Worm (Caenorhabditis elegans): Measurements from ENCODE around the gene fbxa-171.

Gene fbxa-171

ce11 chrV:17566850-17567249 is 1.0 kb upstream of the fbxa-171 start, which contains the start of gene C38D9.2:
C38D9.2 (plus strand) TSS chrV:17567150.
- TF ChIP-seq T22C8.4 (GFP tag; IDR thresholded peaks at IDR 0.05) (no peak), ref-1 (GFP tag; conservative IDR thresholded peaks at IDR 0.05) (no peak), tab-1 (GFP tag; IDR thresholded peaks at IDR 0.05) (no peak), flt-1 (GFP tag; IDR thresholded peaks at IDR 0.05) (no peak), ztf-23 (GFP tag; IDR thresholded peaks at IDR 0.05) (no peak), ztf-29 (GFP tag; IDR thresholded peaks at IDR 0.05) (no peak), klf-2 (GFP tag; conservative IDR thresholded peaks at IDR 0.05) (no peak)

- TF ChIP-seq ref-1 (GFP tag; conservative IDR thresholded peaks at IDR 0.05) (no peak), med-1 (GFP tag; optimal IDR thresholded peaks at IDR 0.05; ENCODE audit: insufficient read depth) (no peak), ztf-23 (GFP tag; IDR thresholded peaks at IDR 0.05) (no peak), T22C8.4 (GFP tag; IDR thresholded peaks at IDR 0.05) (no peak), flt-1 (GFP tag; IDR thresholded peaks at IDR 0.05) (no peak), cog-1 (tag; optimal IDR thresholded peaks at IDR 0.05) (no peak), klf-2 (GFP tag; conservative IDR thresholded peaks at IDR 0.05) (no peak), ztf-29 (GFP tag; IDR thresholded peaks at IDR 0.05) (no peak), tab-1 (GFP tag; IDR thresholded peaks at IDR 0.05) (no peak)
Observed at ce11 chrV:17558946-17559345, 6.9 kb downstream of the fbxa-171 start, which contains the start of gene fbxa-172. fbxa-172 (plus strand) TSS chrV:17559246.

ce11 chrV:17558377-17558776 is 7.4 kb downstream of the fbxa-171 start, which contains the start of gene fbxa-174:
fbxa-174 (minus strand) TSS chrV:17558477.
- TF ChIP-seq flt-1 (GFP tag; IDR thresholded peaks at IDR 0.05) (no peak), med-1 (GFP tag; optimal IDR thresholded peaks at IDR 0.05; ENCODE audit: insufficient read depth) (no peak), ref-1 (GFP tag; conservative IDR thresholded peaks at IDR 0.05) (no peak), tab-1 (GFP tag; IDR thresholded peaks at IDR 0.05) (no peak), cog-1 (tag; optimal IDR thresholded peaks at IDR 0.05) (no peak), ztf-23 (GFP tag; IDR thresholded peaks at IDR 0.05) (no peak), klf-2 (GFP tag; conservative IDR thresholded peaks at IDR 0.05) (no peak), ztf-29 (GFP tag; IDR thresholded peaks at IDR 0.05) (no peak)

ce11 chrV:17552759-17553158 is 13.0 kb downstream of the fbxa-171 start, which contains the start of gene C38D9.8:
C38D9.8 (minus strand) TSS chrV:17552859.
- TF ChIP-seq tab-1 (GFP tag; IDR thresholded peaks at IDR 0.05): no peak
- TF ChIP-seq flt-1 (GFP tag; IDR thresholded peaks at IDR 0.05): no peak
- no peak for TF ChIP-seq ztf-29 (GFP tag; IDR thresholded peaks at IDR 0.05)
- TF ChIP-seq klf-2 (GFP tag; conservative IDR thresholded peaks at IDR 0.05): no peak

ce11 chrV:17551396-17551795 is 14.4 kb downstream of the fbxa-171 start:
- TF ChIP-seq med-1 (GFP tag; optimal IDR thresholded peaks at IDR 0.05; ENCODE audit: insufficient read depth) (no peak), flt-1 (GFP tag; IDR thresholded peaks at IDR 0.05) (no peak)

ce11 chrV:17549362-17549761 is 16.4 kb downstream of the fbxa-171 start, which contains the start of gene fbxa-176:
fbxa-176 (plus strand) TSS chrV:17549675.
- TF ChIP-seq klf-2 (GFP tag; conservative IDR thresholded peaks at IDR 0.05) (no peak), tab-1 (GFP tag; IDR thresholded peaks at IDR 0.05) (no peak), cog-1 (tag; optimal IDR thresholded peaks at IDR 0.05) (no peak), T22C8.4 (GFP tag; IDR thresholded peaks at IDR 0.05) (no peak), ref-1 (GFP tag; conservative IDR thresholded peaks at IDR 0.05) (no peak), ztf-23 (GFP tag; IDR thresholded peaks at IDR 0.05) (no peak), ztf-29 (GFP tag; IDR thresholded peaks at IDR 0.05) (no peak), flt-1 (GFP tag; IDR thresholded peaks at IDR 0.05) (no peak), med-1 (GFP tag; optimal IDR thresholded peaks at IDR 0.05; ENCODE audit: insufficient read depth) (no peak)

ce11 chrV:17548635-17549034 is 17.2 kb downstream of the fbxa-171 start:
- TF ChIP-seq med-1 (GFP tag; optimal IDR thresholded peaks at IDR 0.05; ENCODE audit: insufficient read depth) (no peak), klf-2 (GFP tag; conservative IDR thresholded peaks at IDR 0.05) (no peak), tab-1 (GFP tag; IDR thresholded peaks at IDR 0.05) (no peak), T22C8.4 (GFP tag; IDR thresholded peaks at IDR 0.05) (no peak), cog-1 (tag; optimal IDR thresholded peaks at IDR 0.05) (no peak), flt-1 (GFP tag; IDR thresholded peaks at IDR 0.05) (no peak), ztf-23 (GFP tag; IDR thresholded peaks at IDR 0.05) (no peak), ztf-29 (GFP tag; IDR thresholded peaks at IDR 0.05) (no peak), ref-1 (GFP tag; conservative IDR thresholded peaks at IDR 0.05) (no peak)

ce11 chrV:17546931-17547330 is 18.9 kb downstream of the fbxa-171 start:
- TF ChIP-seq med-1 (GFP tag; optimal IDR thresholded peaks at IDR 0.05; ENCODE audit: insufficient read depth) (no peak), flt-1 (GFP tag; IDR thresholded peaks at IDR 0.05) (no peak), cog-1 (tag; optimal IDR thresholded peaks at IDR 0.05) (no peak), klf-2 (GFP tag; conservative IDR thresholded peaks at IDR 0.05) (no peak), ztf-29 (GFP tag; IDR thresholded peaks at IDR 0.05) (no peak), tab-1 (GFP tag; IDR thresholded peaks at IDR 0.05) (no peak), ref-1 (GFP tag; conservative IDR thresholded peaks at IDR 0.05) (no peak), T22C8.4 (GFP tag; IDR thresholded peaks at IDR 0.05) (no peak), ztf-23 (GFP tag; IDR thresholded peaks at IDR 0.05) (no peak)

ce11 chrV:17542304-17542703 is 23.5 kb downstream of the fbxa-171 start:
- peak; percentile 59; the same call in 1 of the 2 replicates for TF ChIP-seq flt-1 (GFP tag; IDR thresholded peaks at IDR 0.05)
- TF ChIP-seq T22C8.4 (GFP tag; IDR thresholded peaks at IDR 0.05): no peak
- TF ChIP-seq ztf-23 (GFP tag; IDR thresholded peaks at IDR 0.05): peak; percentile 53; the same call in 1 of the 2 replicates
- TF ChIP-seq klf-2 (GFP tag; conservative IDR thresholded peaks at IDR 0.05): peak; percentile 57
- TF ChIP-seq ref-1 (GFP tag; conservative IDR thresholded peaks at IDR 0.05): no peak
- 0 out of 2 replicates have a peak, but pooled peaks have one; percentile 65 for TF ChIP-seq tab-1 (GFP tag; IDR thresholded peaks at IDR 0.05)
- no peak for TF ChIP-seq cog-1 (tag; optimal IDR thresholded peaks at IDR 0.05)
- TF ChIP-seq med-1 (GFP tag; optimal IDR thresholded peaks at IDR 0.05; ENCODE audit: insufficient read depth): no peak
- TF ChIP-seq ztf-29 (GFP tag; IDR thresholded peaks at IDR 0.05): no peak

- TF ChIP-seq klf-2 (GFP tag; conservative IDR thresholded peaks at IDR 0.05): no peak
- no peak for TF ChIP-seq flt-1 (GFP tag; IDR thresholded peaks at IDR 0.05)
- no peak for TF ChIP-seq cog-1 (tag; optimal IDR thresholded peaks at IDR 0.05)
- TF ChIP-seq ztf-29 (GFP tag; IDR thresholded peaks at IDR 0.05): no peak
- no peak for TF ChIP-seq T22C8.4 (GFP tag; IDR thresholded peaks at IDR 0.05)
- no peak for TF ChIP-seq ref-1 (GFP tag; conservative IDR thresholded peaks at IDR 0.05)
- TF ChIP-seq tab-1 (GFP tag; IDR thresholded peaks at IDR 0.05): no peak
- no peak for TF ChIP-seq med-1 (GFP tag; optimal IDR thresholded peaks at IDR 0.05; ENCODE audit: insufficient read depth)
- no peak for TF ChIP-seq ztf-23 (GFP tag; IDR thresholded peaks at IDR 0.05)
Observed at ce11 chrV:17540295-17540694, 25.5 kb downstream of the fbxa-171 start, which contains the start of gene srz-25. srz-25 (plus strand) TSS chrV:17540595.
